Worm (Caenorhabditis elegans) whole organism, L1 larva: ENCODE data around the gene Y32B12B.2.

ENCODE experiments used
- ets-5 ChIP-seq: fragments of 200-800 bp; sonication (Bioruptor generic); IDR thresholded peaks from 2 replicates; pipeline ENCODE4 v1.3.6; 2022; ENCODE audit warnings: missing genetic modification characterization, missing compliant biosample characterization
- fos-1 ChIP-seq: fragments of 150-350 bp; optimal IDR thresholded peaks from 2 replicates; lab custom pipeline; 2014; ENCODE audit warnings: missing biosample characterization, missing genetic modification characterization
- snpc-4 ChIP-seq: fragments of 150-350 bp; optimal IDR thresholded peaks from 2 replicates; lab custom pipeline; 2014; ENCODE audit warnings: missing biosample characterization, missing genetic modification characterization

DNA sequence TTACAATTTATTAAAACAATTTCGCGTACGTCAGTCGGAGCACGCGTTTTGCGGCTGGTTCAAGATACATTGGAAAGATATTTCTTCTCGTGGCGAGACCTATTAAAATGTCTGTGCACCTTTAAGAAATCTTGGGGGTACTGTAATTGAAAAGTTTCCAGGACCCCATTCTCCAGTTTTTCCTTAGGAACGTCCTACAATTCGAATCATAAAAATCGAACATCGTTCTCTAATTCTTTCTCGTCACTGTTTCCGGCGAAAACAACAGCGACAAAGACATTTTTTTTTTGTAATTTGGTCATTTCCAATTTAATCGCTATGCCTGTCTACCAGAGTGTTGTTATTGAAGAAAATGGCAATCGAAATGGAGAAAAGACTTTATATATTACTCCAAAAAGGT is 1.5 kb upstream of the Y32B12B.2 start, which contains the start of gene Y32B12B.1:
- no peak for TF ChIP-seq ets-5 (GFP tag; lab: Robert Waterston, UW)
- TF ChIP-seq fos-1 (tag; lab: Kevin White, UChicago), result no peak
- TF ChIP-seq snpc-4 (tag; lab: Kevin White, UChicago), result no peak
